Worm (Caenorhabditis elegans) whole organism, L4/young adult: ENCODE data around the gene atp-5.

Experiments
- W03F9.2 ChIP-seq: fragments of 150-350 bp; optimal IDR thresholded peaks from 2 replicates; lab custom pipeline; 2014; ENCODE audit warnings: missing biosample characterization, missing genetic modification characterization
- him-1 ChIP-seq: sonication (generic microtip); optimal IDR thresholded peaks from 2 replicates; lab custom pipeline; 2016; ENCODE audit warnings: missing genotype, missing genetic modification reagents, missing genetic modification characterization, missing compliant biosample characterization

ce11 chrV:11134296-11134695 lies 10.6 kb upstream of the atp-5 start, which contains the start of gene glb-3:
- TF ChIP-seq him-1 (tag; lab: Kevin White, UChicago) (no peak), W03F9.2 (no peak)
